Worm (Caenorhabditis elegans) whole organism, mixed stage, embryonic: ENCODE results near the gene F36H1.3.

Experiments
- ceh-83 ChIP-seq: fragments of 200-800 bp; sonication (Bioruptor generic); optimal IDR thresholded peaks from 2 replicates; lab custom pipeline; 2018; ENCODE audit warnings: mild to moderate bottlenecking, missing genetic modification characterization, missing compliant biosample characterization
- elt-1 ChIP-seq: sonication (generic microtip); optimal IDR thresholded peaks from 2 replicates; lab custom pipeline; 2017; ENCODE audit warnings: missing genetic modification characterization, mild to moderate bottlenecking, missing compliant biosample characterization, antibody characterized with exemption, moderate library complexity, borderline replicate concordance; ENCODE audit not compliant: insufficient read depth
- nhr-2 ChIP-seq: fragments of 150-350 bp; optimal IDR thresholded peaks from 2 replicates; lab custom pipeline; 2014; ENCODE audit warnings: missing biosample characterization, missing genetic modification characterization
- snpc-4 ChIP-seq: fragments of 150-350 bp; optimal IDR thresholded peaks from 2 replicates; lab custom pipeline; 2014; ENCODE audit warnings: missing biosample characterization, missing genetic modification characterization
- sptf-1 ChIP-seq: sonication (generic microtip); optimal IDR thresholded peaks from 2 replicates; lab custom pipeline; 2017; ENCODE audit warnings: mild to moderate bottlenecking, missing genetic modification characterization, moderate library complexity, missing compliant biosample characterization
- unc-120 ChIP-seq: sonication (generic microtip); optimal IDR thresholded peaks from 2 replicates; lab custom pipeline; 2017; ENCODE audit warnings: missing genetic modification characterization, missing compliant biosample characterization; ENCODE audit not compliant: poor library complexity, severe bottlenecking
- unc-39 ChIP-seq: fragments of 150-350 bp; optimal IDR thresholded peaks from 2 replicates; lab custom pipeline; 2014; ENCODE audit warnings: missing biosample characterization, missing genetic modification characterization
- unc-62 ChIP-seq: fragments of 150-350 bp; optimal IDR thresholded peaks from 2 replicates; lab custom pipeline; 2014; ENCODE audit warnings: missing biosample characterization, missing genetic modification reagents, missing genetic modification characterization
- ztf-11 ChIP-seq: fragments of 150-350 bp; optimal IDR thresholded peaks from 2 replicates; lab custom pipeline; 2014; ENCODE audit warnings: missing biosample characterization, missing genetic modification characterization

DNA sequence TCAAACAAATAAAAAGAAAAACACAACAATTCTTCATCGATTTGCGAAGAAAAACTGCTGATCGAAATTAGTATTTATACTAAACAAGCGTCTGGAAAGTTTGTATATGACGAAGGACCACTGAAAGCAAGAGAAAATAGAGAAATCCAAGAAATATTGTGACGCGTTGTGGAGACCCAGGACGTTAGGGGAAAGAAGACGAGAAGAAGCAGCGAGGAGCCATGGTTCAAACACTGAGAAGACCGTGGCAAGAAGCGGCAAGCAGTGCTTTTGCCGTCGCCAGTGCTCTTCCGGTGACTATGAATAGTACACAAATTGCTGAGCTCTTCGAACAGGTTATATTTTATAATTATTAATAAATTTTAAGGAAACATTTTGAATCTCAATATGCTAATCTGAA is 11.3 kb upstream of the F36H1.3 start:
- TF ChIP-seq sptf-1 (tag; lab: Kevin White, UChicago) = no peak
- no peak for TF ChIP-seq nhr-2 (tag; lab: Kevin White, UChicago)
- no peak for TF ChIP-seq elt-1 (tag; lab: Kevin White, UChicago)
- no peak for TF ChIP-seq ceh-83 (GFP tag; lab: Kevin White, UChicago)
- no peak for TF ChIP-seq snpc-4 (tag; lab: Kevin White, UChicago)
- TF ChIP-seq unc-39 (tag; lab: Kevin White, UChicago) = no peak
- no peak for TF ChIP-seq unc-62 (GFP tag; lab: Kevin White, UChicago)
- no peak for TF ChIP-seq ztf-11 (tag; lab: Kevin White, UChicago)
- no peak for TF ChIP-seq unc-120 (tag; lab: Kevin White, UChicago)
